Fruit fly (Drosophila melanogaster): ENCODE results near the gene ndl.

Gene ndl

DNA sequence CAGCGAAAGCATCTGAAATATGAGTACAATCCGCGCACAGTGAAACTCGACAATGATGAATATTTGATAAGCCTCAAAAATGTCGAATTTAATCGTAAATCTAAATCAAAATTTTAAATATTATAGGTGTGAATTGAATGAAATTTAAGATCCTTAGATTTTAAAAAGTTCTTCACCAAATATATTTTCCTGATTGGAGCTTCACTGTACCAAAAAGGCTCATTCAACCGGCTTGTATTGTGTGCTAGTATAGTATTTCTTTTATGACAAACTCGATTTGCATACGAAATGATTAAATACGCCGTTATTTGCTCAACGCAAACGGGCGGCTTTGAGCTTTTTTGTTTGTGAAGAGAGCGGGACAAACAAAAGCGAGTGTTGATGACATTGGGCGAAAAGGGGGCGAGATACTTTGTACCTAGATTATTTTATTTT is 50.2 kb downstream of the ndl start (continued):
- peak; percentile 54 for TF ChIP-seq maf-S (GFP tag; optimal IDR thresholded peaks at IDR 0.05)
- TF ChIP-seq CG12236 (GFP tag; optimal IDR thresholded peaks at IDR 0.05): peak; percentile 48
- TF ChIP-seq CG15269 (tag; optimal IDR thresholded peaks at IDR 0.05): peak; percentile 91
- peak; percentile 49 for TF ChIP-seq Atf-2 (GFP tag; optimal IDR thresholded peaks at IDR 0.05)
- no peak for TF ChIP-seq chinmo (GFP tag; IDR thresholded peaks at IDR 0.05; ENCODE audit: partially characterized antibody)
- peak; percentile 49 for TF ChIP-seq MTF-1 (GFP tag; optimal IDR thresholded peaks at IDR 0.05; ENCODE audit: borderline replicate concordance)
- TF ChIP-seq CG10543 (GFP tag; optimal IDR thresholded peaks at IDR 0.05): peak; percentile 79
- TF ChIP-seq exex (tag; optimal IDR thresholded peaks at IDR 0.05): peak; percentile 61
- TF ChIP-seq Fer3 (tag; optimal IDR thresholded peaks at IDR 0.05): peak; percentile 89
- TF ChIP-seq CG8089 (GFP tag; optimal IDR thresholded peaks at IDR 0.05): peak; percentile 3
- peak; percentile 86 for TF ChIP-seq Fer1 (GFP tag; optimal IDR thresholded peaks at IDR 0.05)
- TF ChIP-seq CG43689 (GFP tag; IDR thresholded peaks at IDR 0.05): no peak
- peak; percentile 88 for TF ChIP-seq HLH3B (GFP tag; IDR thresholded peaks at IDR 0.05)
- TF ChIP-seq CG15601 (tag; optimal IDR thresholded peaks at IDR 0.05): peak; percentile 79
- no peak for TF ChIP-seq CG2199 (GFP tag; IDR thresholded peaks at IDR 0.05)
- TF ChIP-seq pan (optimal IDR thresholded peaks at IDR 0.05): no peak
- peak in 1 of 2 experiments; percentile 90 for TF ChIP-seq pan (GFP tag; optimal IDR thresholded peaks at IDR 0.05 in 1 of 2, IDR thresholded peaks at IDR 0.05 in 1 of 2)
- TF ChIP-seq CG17328 (GFP tag; IDR thresholded peaks at IDR 0.05): peak; percentile 86
- peak; percentile 71 for TF ChIP-seq CG6854 (GFP tag; optimal IDR thresholded peaks at IDR 0.05)
- peak; percentile 55 for TF ChIP-seq pum (GFP tag; optimal IDR thresholded peaks at IDR 0.05)
- TF ChIP-seq bcd (GFP tag; optimal IDR thresholded peaks at IDR 0.05): peak; percentile 77
- TF ChIP-seq ind (GFP tag; optimal IDR thresholded peaks at IDR 0.05): peak; percentile 81
- TF ChIP-seq Ptx1 (GFP tag; IDR thresholded peaks at IDR 0.05): peak; percentile 86
- TF ChIP-seq Adf1 (GFP tag; IDR thresholded peaks at IDR 0.05): peak; percentile 76
- peak; percentile 80 for TF ChIP-seq HHEX (GFP tag; optimal IDR thresholded peaks at IDR 0.05)
- TF ChIP-seq CG12299 (tag; optimal IDR thresholded peaks at IDR 0.05): peak; percentile 77
- TF ChIP-seq CG7987 (GFP tag; optimal IDR thresholded peaks at IDR 0.05): peak; percentile 81
- peak; percentile 76 for TF ChIP-seq vfl (GFP tag; optimal IDR thresholded peaks at IDR 0.05)
- TF ChIP-seq CG2889 (GFP tag; IDR thresholded peaks at IDR 0.05): peak; percentile 76
- TF ChIP-seq ken (GFP tag; IDR thresholded peaks at IDR 0.05): peak; percentile 78; the same call in 1 of the 3 replicates
- peak; percentile 49 for TF ChIP-seq crc (GFP tag; optimal IDR thresholded peaks at IDR 0.05)
- peak; percentile 60; the same call in 1 of the 2 replicates for TF ChIP-seq GATAe (GFP tag; conservative IDR thresholded peaks at IDR 0.05)
- TF ChIP-seq CrebB (tag; optimal IDR thresholded peaks at IDR 0.05): peak; percentile 74
- peak; percentile 82 for TF ChIP-seq bab2 (GFP tag; optimal IDR thresholded peaks at IDR 0.05)
- TF ChIP-seq h (optimal IDR thresholded peaks at IDR 0.05): no peak
- peak; percentile 56 for TF ChIP-seq jumu (GFP tag; optimal IDR thresholded peaks at IDR 0.05)
- peak; percentile 83 for TF ChIP-seq Fer2 (tag; optimal IDR thresholded peaks at IDR 0.05)
- TF ChIP-seq CG1529 (GFP tag; optimal IDR thresholded peaks at IDR 0.05): peak; percentile 61
- TF ChIP-seq lmd (GFP tag; IDR thresholded peaks at IDR 0.05): peak; percentile 91
- peak; percentile 82 for TF ChIP-seq caup (GFP tag; optimal IDR thresholded peaks at IDR 0.05; ENCODE audit: severe bottlenecking)
- TF ChIP-seq Nf-YC (tag; optimal IDR thresholded peaks at IDR 0.05): peak; percentile 62
- TF ChIP-seq HLH4C (GFP tag; IDR thresholded peaks at IDR 0.05; ENCODE audit: partially characterized antibody): no peak
- peak; percentile 65; the same call in 2 of the 3 replicates for TF ChIP-seq CG11560 (tag; IDR thresholded peaks at IDR 0.05)
- TF ChIP-seq CG4424 (GFP tag; optimal IDR thresholded peaks at IDR 0.05): peak; percentile 56
- TF ChIP-seq CG17359 (tag; optimal IDR thresholded peaks at IDR 0.05): peak; percentile 89
- peak; percentile 32 for TF ChIP-seq CG31365 (tag; optimal IDR thresholded peaks at IDR 0.05)
- TF ChIP-seq Lpt (GFP tag; optimal IDR thresholded peaks at IDR 0.05): no peak
- TF ChIP-seq CG10321 (GFP tag; IDR thresholded peaks at IDR 0.05): peak; percentile 15; the same call in 1 of the 2 replicates
- TF ChIP-seq CG14014 (GFP tag; IDR thresholded peaks at IDR 0.05): peak; percentile 91
- TF ChIP-seq kni (GFP tag; optimal IDR thresholded peaks at IDR 0.05): no peak
- TF ChIP-seq CG9876 (GFP tag; optimal IDR thresholded peaks at IDR 0.05): peak; percentile 6

Data from whole organism, embryonic.